Fruit fly (Drosophila melanogaster): ENCODE data around the gene ND-B16.6.
A peak's percentile ranks its signal among the peaks of the same experiment; 100 is the strongest.

Gene ND-B16.6

DNA sequence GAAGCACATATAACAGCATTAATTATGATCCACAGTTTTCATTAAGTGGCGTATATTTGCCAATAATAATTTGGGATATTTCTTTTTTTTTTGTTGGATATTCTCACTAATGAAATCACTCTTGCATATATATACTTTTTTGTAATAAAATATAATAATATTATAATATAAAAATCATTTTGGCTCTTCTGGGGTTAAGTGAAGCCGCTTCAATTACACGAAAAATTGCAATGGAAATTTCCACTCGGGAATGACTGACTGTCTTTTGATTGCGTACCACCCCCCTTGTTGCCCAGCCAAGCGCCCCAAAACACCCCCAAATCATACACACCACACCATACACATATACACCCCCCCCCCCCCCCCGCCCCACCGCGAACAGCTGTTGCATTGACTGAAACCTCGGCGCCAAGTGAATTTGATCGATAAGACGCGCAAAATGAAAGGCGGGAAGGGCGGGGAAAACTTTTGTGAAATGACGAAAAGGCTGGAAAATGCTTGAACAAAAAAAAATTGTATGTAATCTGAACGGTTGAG lies 5.6 kb downstream of the ND-B16.6 start:
- no peak for TF ChIP-seq dl (GFP tag; optimal IDR thresholded peaks at IDR 0.05; ENCODE audit: insufficient read depth in 1 of 2, partially characterized antibody in 2 of 2)
- TF ChIP-seq pan (optimal IDR thresholded peaks at IDR 0.05) = peak; percentile 47
- no peak for TF ChIP-seq lola (GFP tag; optimal IDR thresholded peaks at IDR 0.05)
- no peak for TF ChIP-seq Hr78 (GFP tag; optimal IDR thresholded peaks at IDR 0.05)
- no peak for TF ChIP-seq Dfd (GFP tag; optimal IDR thresholded peaks at IDR 0.05)
- no peak for TF ChIP-seq Hr83 (GFP tag; optimal IDR thresholded peaks at IDR 0.05; ENCODE audit: poor library complexity, severe bottlenecking)
- TF ChIP-seq Rel (GFP tag; optimal IDR thresholded peaks at IDR 0.05) = no peak
- TF ChIP-seq Rel (tag; optimal IDR thresholded peaks at IDR 0.05) = peak; percentile 68
- TF ChIP-seq Sp1 (GFP tag; optimal IDR thresholded peaks at IDR 0.05) = peak; percentile 2
- TF ChIP-seq rgr (GFP tag; optimal IDR thresholded peaks at IDR 0.05) = no peak
- TF ChIP-seq Myc (optimal IDR thresholded peaks at IDR 0.05) = no peak

DNA sequence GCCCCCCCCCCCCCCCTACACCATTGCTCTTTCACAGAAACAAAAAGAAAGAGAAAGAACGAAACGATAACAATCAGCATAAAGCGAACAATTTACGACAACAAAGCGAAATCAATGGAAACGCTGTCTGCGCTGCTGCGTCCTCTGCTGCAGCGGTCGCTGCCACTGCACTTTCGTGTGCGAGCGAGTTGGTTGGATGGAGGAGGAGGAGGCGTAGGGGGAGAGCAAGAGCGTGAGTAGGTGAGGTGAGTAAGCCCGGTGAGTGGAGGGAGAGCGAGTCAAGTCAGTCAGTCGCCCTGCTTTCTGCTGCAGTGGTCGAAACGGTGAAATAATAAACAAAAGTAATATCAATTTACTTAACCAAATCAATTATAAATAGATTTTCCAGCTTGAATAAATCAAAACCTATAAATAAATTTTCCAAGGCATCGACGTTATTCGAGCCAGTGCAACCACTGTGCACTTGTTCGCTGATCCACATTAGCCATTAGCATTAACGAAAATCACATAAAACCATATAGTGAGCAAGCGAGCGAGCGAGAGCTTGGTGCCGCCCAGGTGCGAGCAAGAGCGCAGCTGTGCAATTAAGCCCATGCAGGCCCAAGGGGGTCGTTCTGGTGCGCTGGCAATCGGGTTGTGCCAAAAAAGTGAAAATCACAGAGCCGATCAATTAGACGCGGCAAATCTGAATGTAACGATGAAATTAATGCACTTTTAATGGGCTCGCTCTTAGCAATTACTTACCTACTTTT lies 6.2 kb downstream of the ND-B16.6 start:
- TF ChIP-seq br (GFP tag; optimal IDR thresholded peaks at IDR 0.05) (peak; percentile 94), lola (GFP tag; optimal IDR thresholded peaks at IDR 0.05) (no peak), Sp1 (GFP tag; optimal IDR thresholded peaks at IDR 0.05) (peak; percentile 84), CG32264 (GFP tag; optimal IDR thresholded peaks at IDR 0.05) (peak; percentile 90), Hr83 (GFP tag; optimal IDR thresholded peaks at IDR 0.05; ENCODE audit: poor library complexity, severe bottlenecking) (peak; percentile 19), Hr78 (GFP tag; optimal IDR thresholded peaks at IDR 0.05) (no peak), Hnf4 (GFP tag; optimal IDR thresholded peaks at IDR 0.05) (peak; percentile 91), Dfd (GFP tag; optimal IDR thresholded peaks at IDR 0.05) (no peak), Rel (GFP tag; optimal IDR thresholded peaks at IDR 0.05) (peak; percentile 86), Rel (tag; optimal IDR thresholded peaks at IDR 0.05) (peak; percentile 64), foxo (GFP tag; optimal IDR thresholded peaks at IDR 0.05) (peak; percentile 75 to 92), dsf (GFP tag; optimal IDR thresholded peaks at IDR 0.05; ENCODE audit: borderline replicate concordance) (peak; percentile 79), GATAd (GFP tag; optimal IDR thresholded peaks at IDR 0.05) (peak; percentile 73), brk (GFP tag; optimal IDR thresholded peaks at IDR 0.05) (peak; percentile 82), Vsx2 (GFP tag; optimal IDR thresholded peaks at IDR 0.05; ENCODE audit: partially characterized antibody) (peak; percentile 43), CG9705 (GFP tag; optimal IDR thresholded peaks at IDR 0.05) (peak; percentile 52), psq (GFP tag; optimal IDR thresholded peaks at IDR 0.05) (peak; percentile 95), woc (GFP tag; optimal IDR thresholded peaks at IDR 0.05) (peak; percentile 95), OdsH (GFP tag; optimal IDR thresholded peaks at IDR 0.05) (peak; percentile 91), N (GFP tag; optimal IDR thresholded peaks at IDR 0.05) (no peak), sv (GFP tag; optimal IDR thresholded peaks at IDR 0.05) (no peak), h (GFP tag; optimal IDR thresholded peaks at IDR 0.05) (peak; percentile 96), jim (GFP tag; optimal IDR thresholded peaks at IDR 0.05) (peak; percentile 33), usp (GFP tag; optimal IDR thresholded peaks at IDR 0.05) (no peak), Mio (GFP tag; optimal IDR thresholded peaks at IDR 0.05) (peak; percentile 37), Myc (optimal IDR thresholded peaks at IDR 0.05) (no peak), fru (GFP tag; optimal IDR thresholded peaks at IDR 0.05) (peak; percentile 95), dmrt93B (GFP tag; optimal IDR thresholded peaks at IDR 0.05) (peak; percentile 76), CrebA (GFP tag; optimal IDR thresholded peaks at IDR 0.05; ENCODE audit: borderline replicate concordance) (no peak), sage (GFP tag; optimal IDR thresholded peaks at IDR 0.05) (peak; percentile 91), Jra (GFP tag; optimal IDR thresholded peaks at IDR 0.05) (peak; percentile 90), tai (GFP tag; optimal IDR thresholded peaks at IDR 0.05) (peak; percentile 77), Dif (GFP tag; optimal IDR thresholded peaks at IDR 0.05; ENCODE audit: partially characterized antibody) (peak; percentile 81), HLH106 (tag; optimal IDR thresholded peaks at IDR 0.05) (peak; percentile 80), pan (optimal IDR thresholded peaks at IDR 0.05) (no peak), ey (GFP tag; optimal IDR thresholded peaks at IDR 0.05) (peak; percentile 94), Abd-B (GFP tag; optimal IDR thresholded peaks at IDR 0.05) (no peak), dl (GFP tag; optimal IDR thresholded peaks at IDR 0.05; ENCODE audit: insufficient read depth in 1 of 2, partially characterized antibody in 2 of 2) (peak; percentile 50 to 60), rgr (GFP tag; optimal IDR thresholded peaks at IDR 0.05) (peak; percentile 94)

All from whole organism, wandering third instar larva.